Fruit fly (Drosophila melanogaster) whole organism, embryonic: ENCODE results near the gene Erk7.

Experiments
- Atf-2 ChIP-seq: fragments of 200-800 bp; sonication (Bioruptor generic); optimal IDR thresholded peaks from 2 replicates; lab custom pipeline; 2016; ENCODE audit warnings: missing biosample characterization, missing genetic modification characterization
- CG10654 ChIP-seq: fragments of 200-800 bp; sonication (Bioruptor generic); optimal IDR thresholded peaks from 2 replicates; lab custom pipeline; 2016; ENCODE audit warnings: missing biosample characterization, missing genetic modification characterization
- CG12104 ChIP-seq: fragments of 200-800 bp; sonication (Bioruptor generic); optimal IDR thresholded peaks from 3 replicates; lab custom pipeline; 2016; ENCODE audit warnings: missing biosample characterization, missing genetic modification characterization
- CG12659 ChIP-seq: fragments of 200-800 bp; sonication (Bioruptor generic); optimal IDR thresholded peaks from 3 replicates; lab custom pipeline; 2017; ENCODE audit warnings: mild to moderate bottlenecking, missing biosample characterization, missing genetic modification reagents, missing genetic modification characterization
- CG12942 ChIP-seq: fragments of 200-800 bp; sonication (Bioruptor generic); optimal IDR thresholded peaks from 3 replicates; lab custom pipeline; 2016; ENCODE audit warnings: missing biosample characterization, missing genetic modification characterization
- CG13296 ChIP-seq: fragments of 200-800 bp; sonication (Bioruptor generic); optimal IDR thresholded peaks from 3 replicates; lab custom pipeline; 2018; ENCODE audit warnings: missing biosample characterization, mild to moderate bottlenecking, missing genetic modification characterization
- CG14014 ChIP-seq: fragments of 200-800 bp; sonication (Bioruptor generic); IDR thresholded peaks from 2 replicates; pipeline ENCODE4 v1.3.6; 2022; ENCODE audit warnings: missing biosample characterization, missing genetic modification characterization
- CG1602 ChIP-seq: fragments of 200-800 bp; sonication (Bioruptor generic); optimal IDR thresholded peaks from 3 replicates; lab custom pipeline; 2016; ENCODE audit warnings: missing biosample characterization, missing genetic modification characterization
- CG16863 ChIP-seq: fragments of 200-800 bp; sonication (Bioruptor generic); optimal IDR thresholded peaks from 3 replicates; lab custom pipeline; 2016; ENCODE audit warnings: missing biosample characterization, missing genetic modification characterization
- CG17361 ChIP-seq: fragments of 200-800 bp; sonication (Bioruptor generic); IDR thresholded peaks from 3 replicates; pipeline ENCODE4 v1.3.6; 2022; ENCODE audit warnings: missing biosample characterization, missing genetic modification characterization
- CG17612 ChIP-seq: fragments of 200-800 bp; sonication (Bioruptor generic); IDR thresholded peaks from 2 replicates; pipeline ENCODE4 v1.3.6; 2022; ENCODE audit warnings: missing biosample characterization, missing genetic modification characterization
- CG17829 ChIP-seq: fragments of 200-800 bp; optimal IDR thresholded peaks from 2 replicates; lab custom pipeline; 2019; ENCODE audit warnings: missing biosample characterization, mild to moderate bottlenecking, missing genetic modification characterization, moderate library complexity
- CG1832 ChIP-seq: fragments of 200-800 bp; sonication (Bioruptor generic); optimal IDR thresholded peaks from 2 replicates; lab custom pipeline; 2017; ENCODE audit warnings: missing biosample characterization, mild to moderate bottlenecking, missing genetic modification characterization, inconsistent platforms
- CG30403 ChIP-seq: fragments of 200-800 bp; sonication (Bioruptor generic); optimal IDR thresholded peaks from 3 replicates; lab custom pipeline; 2016; ENCODE audit warnings: missing biosample characterization, missing genetic modification characterization
- CG34376 ChIP-seq: fragments of 200-800 bp; sonication (Bioruptor generic); optimal IDR thresholded peaks from 2 replicates; lab custom pipeline; 2018; ENCODE audit warnings: missing biosample characterization, mild to moderate bottlenecking, missing genetic modification characterization
- CG3726 ChIP-seq: fragments of 200-800 bp; sonication (Bioruptor generic); IDR thresholded peaks from 3 replicates; pipeline ENCODE4, ENCODE4 v1.3.6; 2022; ENCODE audit warnings: missing biosample characterization, missing genetic modification characterization
- CG7271 ChIP-seq: fragments of 200-800 bp; sonication (Bioruptor generic); optimal IDR thresholded peaks from 2 replicates; lab custom pipeline; 2018; ENCODE audit warnings: missing biosample characterization, mild to moderate bottlenecking, missing genetic modification characterization, moderate library complexity
- Gsc ChIP-seq: fragments of 200-800 bp; sonication (Bioruptor generic); IDR thresholded peaks from 2 replicates; pipeline ENCODE4 v1.3.6; 2022; ENCODE audit warnings: missing biosample characterization, missing genetic modification characterization
- H2.0 ChIP-seq: fragments of 200-800 bp; sonication (Bioruptor generic); IDR thresholded peaks from 2 replicates; pipeline ENCODE4 v1.3.6; 2022; ENCODE audit warnings: missing biosample characterization, missing genetic modification characterization
- HLHmδ ChIP-seq: fragments of 200-800 bp; sonication (Bioruptor generic); optimal IDR thresholded peaks from 2 replicates; lab custom pipeline; 2018; ENCODE audit warnings: missing biosample characterization, mild to moderate bottlenecking, missing genetic modification characterization, moderate library complexity
- Lim3 ChIP-seq: fragments of 200-800 bp; sonication (Bioruptor generic); IDR thresholded peaks from 2 replicates; pipeline ENCODE4 v1.3.6; 2022; ENCODE audit warnings: missing biosample characterization, missing genetic modification characterization
- Mrtf ChIP-seq: fragments of 200-800 bp; sonication (Bioruptor generic); IDR thresholded peaks from 3 replicates; pipeline ENCODE4 v1.3.6; 2022; ENCODE audit warnings: missing biosample characterization, missing genetic modification characterization
- NFAT ChIP-seq: fragments of 200-800 bp; sonication (Bioruptor generic); IDR thresholded peaks from 2 replicates; pipeline ENCODE4 v1.3.6; 2022; ENCODE audit warnings: missing biosample characterization, missing genetic modification characterization
- Oli ChIP-seq: fragments of 200-800 bp; sonication (Bioruptor generic); optimal IDR thresholded peaks from 2 replicates; lab custom pipeline; 2018; ENCODE audit warnings: missing biosample characterization, mild to moderate bottlenecking, missing genetic modification characterization, moderate library complexity
- Scr ChIP-seq: fragments of 200-800 bp; sonication (Bioruptor generic); IDR thresholded peaks from 2 replicates; pipeline ENCODE4 v1.3.6; 2022; ENCODE audit warnings: missing biosample characterization, missing genetic modification characterization; ENCODE audit not compliant: partially characterized antibody
- Six4 ChIP-seq: fragments of 200-800 bp; sonication (Bioruptor generic); optimal IDR thresholded peaks from 2 replicates; lab custom pipeline; 2016; ENCODE audit warnings: missing biosample characterization, missing genetic modification characterization
- TFAM ChIP-seq: fragments of 200-800 bp; sonication (Bioruptor generic); optimal IDR thresholded peaks from 2 replicates; lab custom pipeline; 2017; ENCODE audit warnings: missing biosample characterization, missing genetic modification characterization, inconsistent platforms
- Trl ChIP-seq, 3 experiments: fragments of >200 bp in 2 of 3; fragments of 200-800 bp in 1 of 3; sonication (Bioruptor generic) in 1 of 3; optimal IDR thresholded peaks; 2 replicates in 1 of 3; 3 replicates in 2 of 3; lab custom pipeline; 2016 to 2017; ENCODE audit warnings: missing biosample characterization in 1 of 3, missing genetic modification characterization in 1 of 3
- Xbp1 ChIP-seq: fragments of 200-800 bp; sonication (Bioruptor generic); optimal IDR thresholded peaks from 3 replicates; lab custom pipeline; 2016; ENCODE audit warnings: missing biosample characterization, mild to moderate bottlenecking, missing genetic modification characterization
- bsh ChIP-seq, 2 experiments: fragments of 200-800 bp; sonication (Bioruptor generic); optimal IDR thresholded peaks; 2 replicates each; lab custom pipeline; 2017 to 2018; ENCODE audit warnings: mild to moderate bottlenecking in 2 of 2, missing biosample characterization in 2 of 2, missing genetic modification characterization in 2 of 2, moderate library complexity in 1 of 2
- cas ChIP-seq: fragments of 200-800 bp; sonication (Bioruptor generic); IDR thresholded peaks from 2 replicates; pipeline ENCODE4 v1.3.6; 2022; ENCODE audit warnings: missing biosample characterization, missing genetic modification characterization
- cato ChIP-seq: fragments of 200-800 bp; sonication (Bioruptor generic); optimal IDR thresholded peaks from 2 replicates; lab custom pipeline; 2016; ENCODE audit warnings: missing biosample characterization, missing genetic modification characterization, borderline replicate concordance
- chif ChIP-seq, 2 experiments: fragments of 200-800 bp; sonication (Bioruptor generic); optimal IDR thresholded peaks; 3 replicates each; lab custom pipeline; 2016; ENCODE audit warnings: missing biosample characterization in 2 of 2, missing genetic modification characterization in 2 of 2
- chinmo ChIP-seq: fragments of 200-800 bp; sonication (Bioruptor generic); IDR thresholded peaks from 4 replicates; pipeline ENCODE4 v1.3.6; 2022; ENCODE audit warnings: missing biosample characterization, missing genetic modification characterization; ENCODE audit not compliant: partially characterized antibody
- gfzf ChIP-seq: fragments of 200-800 bp; sonication (Bioruptor generic); optimal IDR thresholded peaks from 2 replicates; lab custom pipeline; 2016; ENCODE audit warnings: missing biosample characterization, mild to moderate bottlenecking, missing genetic modification characterization, moderate library complexity
- jumu ChIP-seq: fragments of 200-800 bp; sonication (Bioruptor generic); optimal IDR thresholded peaks from 3 replicates; lab custom pipeline; 2016; ENCODE audit warnings: missing biosample characterization, missing genetic modification characterization
- klu ChIP-seq: fragments of 200-800 bp; sonication (Bioruptor generic); IDR thresholded peaks from 2 replicates; pipeline ENCODE4 v1.3.6; 2022; ENCODE audit warnings: missing biosample characterization, missing genetic modification characterization
- lmd ChIP-seq: fragments of 200-800 bp; sonication (Bioruptor generic); IDR thresholded peaks from 2 replicates; pipeline ENCODE4 v1.3.6; 2022; ENCODE audit warnings: missing biosample characterization, missing genetic modification characterization
- maf-S ChIP-seq: fragments of 200-800 bp; sonication (Bioruptor generic); optimal IDR thresholded peaks from 2 replicates; lab custom pipeline; 2016; ENCODE audit warnings: missing biosample characterization, missing genetic modification characterization
- odd ChIP-seq: fragments of 200-800 bp; sonication (Bioruptor generic); optimal IDR thresholded peaks from 2 replicates; lab custom pipeline; 2017; ENCODE audit warnings: missing biosample characterization, mild to moderate bottlenecking, missing genetic modification characterization
- org-1 ChIP-seq: fragments of 200-800 bp; sonication (Bioruptor generic); optimal IDR thresholded peaks from 2 replicates; lab custom pipeline; 2017; ENCODE audit warnings: missing biosample characterization, missing genetic modification characterization
- psq ChIP-seq: fragments of 200-800 bp; sonication (Bioruptor generic); optimal IDR thresholded peaks from 2 replicates; lab custom pipeline; 2017; ENCODE audit warnings: missing biosample characterization, missing genetic modification characterization
- slp2 ChIP-seq: fragments of 200-800 bp; sonication (Bioruptor generic); optimal IDR thresholded peaks from 2 replicates; lab custom pipeline; 2016; ENCODE audit warnings: missing biosample characterization, missing genetic modification characterization
- sna ChIP-seq: fragments of 200-800 bp; sonication (Bioruptor generic); IDR thresholded peaks from 2 replicates; pipeline ENCODE4 v1.3.6; 2022; ENCODE audit warnings: missing biosample characterization, missing genetic modification characterization; ENCODE audit not compliant: partially characterized antibody
- ssp ChIP-seq: fragments of 200-800 bp; sonication (Bioruptor generic); IDR thresholded peaks from 2 replicates; pipeline ENCODE4 v1.3.6; 2022; ENCODE audit warnings: missing biosample characterization, missing genetic modification characterization
- tna ChIP-seq: fragments of 200-800 bp; sonication (Bioruptor generic); IDR thresholded peaks from 2 replicates; pipeline ENCODE4 v1.3.6; 2022; ENCODE audit warnings: missing biosample characterization, missing genetic modification characterization; ENCODE audit not compliant: partially characterized antibody
- trem ChIP-seq: fragments of 200-800 bp; optimal IDR thresholded peaks from 3 replicates; lab custom pipeline; 2019; ENCODE audit warnings: missing biosample characterization, mild to moderate bottlenecking, missing genetic modification characterization, moderate library complexity
- tup ChIP-seq: fragments of 200-800 bp; sonication (Bioruptor generic); optimal IDR thresholded peaks from 2 replicates; lab custom pipeline; 2016; ENCODE audit warnings: missing biosample characterization, mild to moderate bottlenecking, missing genetic modification characterization, moderate library complexity
- vvl ChIP-seq: fragments of 200-800 bp; sonication (Bioruptor generic); IDR thresholded peaks from 2 replicates; pipeline ENCODE4 v1.3.6; 2022; ENCODE audit warnings: missing biosample characterization, missing genetic modification characterization
- zf30C ChIP-seq: fragments of 200-800 bp; sonication (Bioruptor generic); optimal IDR thresholded peaks from 3 replicates; lab custom pipeline; 2018; ENCODE audit warnings: missing biosample characterization, mild to moderate bottlenecking, missing genetic modification characterization

The Erk7 gene

dm6 chrX:9243417-9243884, 24.0 kb downstream of the Erk7 start, which contains the start of the genes mxc and Larp7 (continued):
- TF ChIP-seq CG13296 (GFP tag; lab: Kevin White, UChicago) (no peak), Atf-2 (GFP tag; lab: Kevin White, UChicago) (peak; percentile 48), CG3726 (GFP tag; lab: Robert Waterston, UW) (no peak), jumu (GFP tag; lab: Kevin White, UChicago) (peak; percentile 75), TFAM (GFP tag; lab: Kevin White, UChicago) (no peak), slp2 (GFP tag; lab: Kevin White, UChicago) (peak; percentile 57), CG12659 (peak; percentile 69), odd (GFP tag; lab: Kevin White, UChicago) (no peak), CG10654 (GFP tag; lab: Kevin White, UChicago) (peak; percentile 41), CG17829 (peak; percentile 59), cas (GFP tag; lab: Robert Waterston, UW) (no peak), CG7271 (tag; lab: Kevin White, UChicago) (no peak), vvl (GFP tag; lab: Robert Waterston, UW) (peak; percentile 21; the same call in 1 of the 2 replicates), tup (GFP tag; lab: Kevin White, UChicago) (peak; percentile 4), CG17361 (GFP tag; lab: Robert Waterston, UW) (no peak; the same call in 1 of the 3 replicates), Six4 (peak; percentile 42), CG1602 (GFP tag; lab: Kevin White, UChicago) (peak; percentile 34), HLHmδ (GFP tag; lab: Kevin White, UChicago) (no peak), Gsc (GFP tag; lab: Robert Waterston, UW) (no peak), zf30C (GFP tag; lab: Kevin White, UChicago) (no peak), Scr (GFP tag; lab: Robert Waterston, UW) (peak; percentile 93), gfzf (GFP tag; lab: Kevin White, UChicago) (peak; percentile 45), CG34376 (GFP tag; lab: Kevin White, UChicago) (peak; percentile 38), CG12104 (GFP tag; lab: Kevin White, UChicago) (peak; percentile 35), cato (peak; percentile 18), CG17612 (GFP tag; lab: Robert Waterston, UW) (no peak), Mrtf (no peak), maf-S (GFP tag; lab: Kevin White, UChicago) (peak; percentile 53), chinmo (GFP tag; lab: Robert Waterston, UW) (peak; percentile 79; the same call in 2 of the 4 replicates), Lim3 (GFP tag; lab: Robert Waterston, UW) (no peak), org-1 (GFP tag; lab: Kevin White, UChicago) (no peak), Xbp1 (GFP tag; lab: Kevin White, UChicago) (peak; percentile 69), CG16863 (GFP tag; lab: Kevin White, UChicago) (peak; percentile 33), chif (GFP tag; optimal IDR thresholded peaks at IDR 0.05; lab: Kevin White, UChicago) (peak; percentile 51 to 67), ssp (GFP tag; lab: Robert Waterston, UW) (peak; percentile 55), H2.0 (GFP tag; lab: Robert Waterston, UW) (no peak), klu (GFP tag; lab: Robert Waterston, UW) (peak; percentile 45; the same call in 1 of the 2 replicates), CG14014 (GFP tag; lab: Robert Waterston, UW) (peak; percentile 49; the same call in 1 of the 2 replicates), Oli (tag; lab: Kevin White, UChicago) (peak; percentile 44), bsh (GFP tag; optimal IDR thresholded peaks at IDR 0.05; lab: Kevin White, UChicago) (peak in 1 of 2 experiments; percentile 36), CG12942 (GFP tag; lab: Kevin White, UChicago) (peak; percentile 25), NFAT (GFP tag; lab: Robert Waterston, UW) (no peak), CG30403 (GFP tag; lab: Kevin White, UChicago) (peak; percentile 72), lmd (GFP tag; lab: Robert Waterston, UW) (peak; percentile 29; the same call in 1 of the 2 replicates), psq (no peak), Trl (optimal IDR thresholded peaks at IDR 0.05; lab: Kevin White, UChicago) (no peak), Trl (GFP tag; optimal IDR thresholded peaks at IDR 0.05; lab: Kevin White, UChicago) (peak; percentile 75), tna (GFP tag; lab: Robert Waterston, UW) (peak; percentile 62; the same call in 1 of the 2 replicates), CG1832 (GFP tag; lab: Kevin White, UChicago) (no peak), trem (tag; lab: Kevin White, UChicago) (peak; percentile 68), sna (GFP tag; lab: Robert Waterston, UW) (peak; percentile 86)
